Worm (Caenorhabditis elegans) whole organism, young adult: ENCODE data around the gene rde-11.

Source experiments
- B0019.2 ChIP-seq: fragments of 200-800 bp; sonication (Bioruptor generic); conservative IDR thresholded peaks from 2 replicates; pipeline ENCODE4 v1.3.6; 2022; ENCODE audit warnings: missing genetic modification reagents, missing genetic modification characterization, missing compliant biosample characterization
- B0261.1 ChIP-seq: sonication (generic microtip); optimal IDR thresholded peaks from 2 replicates; lab custom pipeline; 2016; ENCODE audit warnings: mild to moderate bottlenecking, missing genetic modification characterization, moderate library complexity, missing compliant biosample characterization
- B0336.3 ChIP-seq: fragments of 200-800 bp; sonication (Bioruptor generic); IDR thresholded peaks from 2 replicates; pipeline ENCODE4 v1.3.6; 2022; ENCODE audit warnings: missing genetic modification characterization, missing compliant biosample characterization
- C17E4.6 ChIP-seq: fragments of 200-800 bp; sonication (Bioruptor generic); IDR thresholded peaks from 2 replicates; pipeline ENCODE4 v1.3.6; 2022; ENCODE audit warnings: missing genetic modification reagents, missing genetic modification characterization, missing compliant biosample characterization
- F10E7.11 ChIP-seq: sonication (generic microtip); optimal IDR thresholded peaks from 2 replicates; lab custom pipeline; 2017; ENCODE audit warnings: mild to moderate bottlenecking, missing genetic modification characterization, moderate library complexity, missing compliant biosample characterization
- F22D6.2 ChIP-seq: sonication (generic microtip); optimal IDR thresholded peaks from 2 replicates; lab custom pipeline; 2016; ENCODE audit warnings: mild to moderate bottlenecking, missing genetic modification characterization, missing compliant biosample characterization
- F49E8.2 ChIP-seq: sonication (generic microtip); optimal IDR thresholded peaks from 3 replicates; lab custom pipeline; 2017; ENCODE audit warnings: missing genetic modification characterization, mild to moderate bottlenecking, missing compliant biosample characterization, antibody characterized with exemption, moderate library complexity; ENCODE audit not compliant: insufficient read depth
- F52B5.7 ChIP-seq: sonication (generic microtip); optimal IDR thresholded peaks from 2 replicates; lab custom pipeline; 2016; ENCODE audit warnings: mild to moderate bottlenecking, missing genetic modification characterization, missing compliant biosample characterization
- F55B11.4 ChIP-seq: sonication (generic microtip); optimal IDR thresholded peaks from 2 replicates; lab custom pipeline; 2016; ENCODE audit warnings: missing compliant biosample characterization, missing genetic modification characterization, borderline replicate concordance; ENCODE audit not compliant: insufficient read depth
- K12H6.12 ChIP-seq: fragments of 200-800 bp; sonication (Bioruptor generic); optimal IDR thresholded peaks from 2 replicates; lab custom pipeline; 2018; ENCODE audit warnings: mild to moderate bottlenecking, missing genetic modification characterization, missing compliant biosample characterization
- T26A5.8 ChIP-seq: sonication (generic microtip); optimal IDR thresholded peaks from 2 replicates; lab custom pipeline; 2016; ENCODE audit warnings: missing genetic modification characterization, missing compliant biosample characterization
- Y95B8A.8 ChIP-seq: fragments of 200-800 bp; sonication (Bioruptor generic); IDR thresholded peaks from 2 replicates; pipeline ENCODE4 v1.3.6; 2022; ENCODE audit warnings: missing genetic modification reagents, missing genetic modification characterization, missing compliant biosample characterization
- aptf-3 ChIP-seq: fragments of 200-800 bp; sonication (Bioruptor generic); IDR thresholded peaks from 2 replicates; pipeline ENCODE4 v1.3.6; 2022; ENCODE audit warnings: missing genetic modification characterization, missing compliant biosample characterization
- bed-1 ChIP-seq: fragments of 200-800 bp; sonication (Bioruptor generic); IDR thresholded peaks from 2 replicates; pipeline ENCODE4 v1.3.6; 2022; ENCODE audit warnings: missing genetic modification reagents, missing genetic modification characterization, missing compliant biosample characterization
- cebp-1 ChIP-seq, 2 experiments: fragments of 200-800 bp in 1 of 2; sonication (Bioruptor generic) in 1 of 2; sonication (generic microtip) in 1 of 2; IDR thresholded peaks in 1 of 2; optimal IDR thresholded peaks in 1 of 2; 2 replicates each; pipeline versions ENCODE4 v1.3.6 to Lab custom; 2017 to 2022; ENCODE audit warnings: missing compliant biosample characterization in 2 of 2, missing genetic modification characterization in 2 of 2, mild to moderate bottlenecking in 1 of 2, missing genetic modification reagents in 1 of 2, moderate library complexity in 1 of 2
- cebp-2 ChIP-seq: fragments of 200-800 bp; sonication (Bioruptor generic); IDR thresholded peaks from 2 replicates; pipeline ENCODE4 v1.3.6; 2022; ENCODE audit warnings: missing genetic modification characterization, missing compliant biosample characterization
- ceh-100 ChIP-seq: fragments of 200-800 bp; sonication (Bioruptor generic); IDR thresholded peaks from 2 replicates; pipeline ENCODE4 v1.3.6; 2022; ENCODE audit warnings: missing genetic modification reagents, missing genetic modification characterization, missing compliant biosample characterization
- ceh-58 ChIP-seq: fragments of 200-800 bp; sonication (Bioruptor generic); IDR thresholded peaks from 2 replicates; pipeline ENCODE4 v1.3.6; 2022; ENCODE audit warnings: missing genetic modification characterization, missing compliant biosample characterization
- ceh-91 ChIP-seq: fragments of 200-800 bp; sonication (Bioruptor generic); IDR thresholded peaks from 2 replicates; pipeline ENCODE4 v1.3.6; 2022; ENCODE audit warnings: missing genetic modification reagents, missing genetic modification characterization, missing compliant biosample characterization
- die-1 ChIP-seq: sonication (generic microtip); optimal IDR thresholded peaks from 2 replicates; lab custom pipeline; 2016; ENCODE audit warnings: missing genotype, mild to moderate bottlenecking, missing genetic modification characterization, missing compliant biosample characterization
- hmg-1.2 ChIP-seq: fragments of 200-800 bp; sonication (Bioruptor generic); IDR thresholded peaks from 2 replicates; pipeline ENCODE4 v1.3.6; 2022; ENCODE audit warnings: missing genetic modification reagents, missing genetic modification characterization, missing compliant biosample characterization
- hmg-20 ChIP-seq: fragments of 200-800 bp; sonication (Bioruptor generic); IDR thresholded peaks from 2 replicates; pipeline ENCODE4 v1.3.6; 2022; ENCODE audit warnings: missing genetic modification reagents, missing genetic modification characterization, missing compliant biosample characterization
- hsf-1 ChIP-seq: fragments of 200-800 bp; sonication (Bioruptor generic); IDR thresholded peaks from 2 replicates; pipeline ENCODE4 v1.3.6; 2022; ENCODE audit warnings: missing genetic modification reagents, missing genetic modification characterization, missing compliant biosample characterization
- lag-1 ChIP-seq: fragments of 200-800 bp; sonication (Bioruptor generic); IDR thresholded peaks from 2 replicates; pipeline ENCODE4 v1.3.6; 2022; ENCODE audit warnings: missing genetic modification reagents, missing genetic modification characterization, missing compliant biosample characterization
- let-526 ChIP-seq: fragments of 200-800 bp; sonication (Bioruptor generic); IDR thresholded peaks from 2 replicates; pipeline ENCODE4 v1.3.6; 2022; ENCODE audit warnings: missing genetic modification reagents, missing genetic modification characterization, missing compliant biosample characterization
- lin-26 ChIP-seq: fragments of 200-800 bp; sonication (Bioruptor generic); IDR thresholded peaks from 2 replicates; pipeline ENCODE4 v1.3.6; 2022; ENCODE audit warnings: missing genetic modification reagents, missing genetic modification characterization, missing compliant biosample characterization
- lin-54 ChIP-seq: fragments of 200-800 bp; sonication (Bioruptor generic); optimal IDR thresholded peaks from 2 replicates; lab custom pipeline; 2018; ENCODE audit warnings: mild to moderate bottlenecking, missing genetic modification characterization, missing compliant biosample characterization
- lsl-1 ChIP-seq: fragments of 200-800 bp; sonication (Bioruptor generic); optimal IDR thresholded peaks from 2 replicates; lab custom pipeline; 2018; ENCODE audit warnings: mild to moderate bottlenecking, missing genetic modification characterization, moderate library complexity, missing compliant biosample characterization
- lsy-27 ChIP-seq: sonication (generic microtip); optimal IDR thresholded peaks from 2 replicates; lab custom pipeline; 2017; ENCODE audit warnings: missing genetic modification characterization, mild to moderate bottlenecking, missing compliant biosample characterization, antibody characterized with exemption, missing genotype, borderline replicate concordance; ENCODE audit not compliant: insufficient read depth
- madf-8 ChIP-seq: fragments of 200-800 bp; sonication (Bioruptor generic); conservative IDR thresholded peaks from 2 replicates; pipeline ENCODE4 v1.3.6; 2022; ENCODE audit warnings: missing genetic modification reagents, missing genetic modification characterization, missing compliant biosample characterization
- mes-4 ChIP-seq: sonication (generic microtip); optimal IDR thresholded peaks from 2 replicates; lab custom pipeline; 2016; ENCODE audit warnings: missing genotype, missing genetic modification characterization, missing compliant biosample characterization
- mxl-1 ChIP-seq: sonication (generic microtip); optimal IDR thresholded peaks from 2 replicates; lab custom pipeline; 2016; ENCODE audit warnings: missing genetic modification characterization, missing compliant biosample characterization
- nfya-1 ChIP-seq: sonication (generic microtip); optimal IDR thresholded peaks from 2 replicates; lab custom pipeline; 2017; ENCODE audit warnings: antibody characterized with exemption, missing compliant biosample characterization, missing genetic modification characterization, borderline replicate concordance; ENCODE audit not compliant: insufficient read depth
- nfyb-1 ChIP-seq: fragments of 200-800 bp; sonication (Bioruptor generic); IDR thresholded peaks from 2 replicates; pipeline ENCODE4 v1.3.6; 2022; ENCODE audit warnings: missing genetic modification reagents, missing genetic modification characterization, missing compliant biosample characterization
- nhr-179 ChIP-seq: sonication (generic microtip); optimal IDR thresholded peaks from 2 replicates; lab custom pipeline; 2016; ENCODE audit warnings: mild to moderate bottlenecking, missing genetic modification characterization, missing compliant biosample characterization
- nhr-80 ChIP-seq: sonication (generic microtip); optimal IDR thresholded peaks from 2 replicates; lab custom pipeline; 2016; ENCODE audit warnings: missing genetic modification characterization, missing compliant biosample characterization
- nhr-90 ChIP-seq: sonication (generic microtip); optimal IDR thresholded peaks from 2 replicates; lab custom pipeline; 2016; ENCODE audit warnings: missing genotype, mild to moderate bottlenecking, missing genetic modification characterization, missing compliant biosample characterization
- pbrm-1 ChIP-seq: fragments of 200-800 bp; sonication (Bioruptor generic); IDR thresholded peaks from 2 replicates; pipeline ENCODE4 v1.3.6; 2022; ENCODE audit warnings: missing genetic modification reagents, missing genetic modification characterization, missing compliant biosample characterization
- snpc-1.1 ChIP-seq: sonication (generic microtip); optimal IDR thresholded peaks from 2 replicates; lab custom pipeline; 2017; ENCODE audit warnings: missing genetic modification characterization, mild to moderate bottlenecking, missing compliant biosample characterization, antibody characterized with exemption, moderate library complexity, missing genotype, missing genetic modification reagents; ENCODE audit not compliant: insufficient read depth
- snpc-1.3 ChIP-seq: sonication (generic microtip); optimal IDR thresholded peaks from 2 replicates; lab custom pipeline; 2017; ENCODE audit warnings: missing genetic modification characterization, mild to moderate bottlenecking, missing compliant biosample characterization, antibody characterized with exemption, moderate library complexity, missing genotype, missing genetic modification reagents; ENCODE audit not compliant: insufficient read depth
- snpc-4 ChIP-seq, 5 experiments: fragments of 150-350 bp in 1 of 5; sonication (generic microtip) in 4 of 5; optimal IDR thresholded peaks; 2 replicates each; lab custom pipeline; 2014 to 2018; ENCODE audit warnings: missing genetic modification characterization in 5 of 5, missing biosample characterization in 3 of 5, antibody characterized with exemption in 2 of 5, mild to moderate bottlenecking in 2 of 5, missing compliant biosample characterization in 2 of 5, missing genotype in 2 of 5, moderate library complexity in 2 of 5, missing genetic modification reagents in 1 of 5
- tbp1 ChIP-seq: fragments of 200-800 bp; sonication (Bioruptor generic); optimal IDR thresholded peaks from 2 replicates; lab custom pipeline; 2018; ENCODE audit warnings: mild to moderate bottlenecking, missing genetic modification characterization, missing compliant biosample characterization
- tlf-1 ChIP-seq: fragments of 200-800 bp; sonication (Bioruptor generic); optimal IDR thresholded peaks from 2 replicates; lab custom pipeline; 2018; ENCODE audit warnings: mild to moderate bottlenecking, missing genetic modification characterization, missing compliant biosample characterization
- unc-130 ChIP-seq: sonication (generic microtip); optimal IDR thresholded peaks from 2 replicates; lab custom pipeline; 2016; ENCODE audit warnings: missing genetic modification reagents, missing genetic modification characterization, missing compliant biosample characterization
- zim-3 ChIP-seq: sonication (generic microtip); optimal IDR thresholded peaks from 2 replicates; lab custom pipeline; 2017; ENCODE audit warnings: mild to moderate bottlenecking, missing genetic modification characterization, moderate library complexity, missing compliant biosample characterization
- ztf-18 ChIP-seq: sonication (generic microtip); optimal IDR thresholded peaks from 2 replicates; lab custom pipeline; 2016; ENCODE audit warnings: missing genotype, mild to moderate bottlenecking, missing genetic modification characterization, missing compliant biosample characterization
- ztf-26 ChIP-seq: sonication (generic microtip); optimal IDR thresholded peaks from 2 replicates; lab custom pipeline; 2017; ENCODE audit warnings: missing genetic modification characterization, missing compliant biosample characterization

The rde-11 gene

DNA sequence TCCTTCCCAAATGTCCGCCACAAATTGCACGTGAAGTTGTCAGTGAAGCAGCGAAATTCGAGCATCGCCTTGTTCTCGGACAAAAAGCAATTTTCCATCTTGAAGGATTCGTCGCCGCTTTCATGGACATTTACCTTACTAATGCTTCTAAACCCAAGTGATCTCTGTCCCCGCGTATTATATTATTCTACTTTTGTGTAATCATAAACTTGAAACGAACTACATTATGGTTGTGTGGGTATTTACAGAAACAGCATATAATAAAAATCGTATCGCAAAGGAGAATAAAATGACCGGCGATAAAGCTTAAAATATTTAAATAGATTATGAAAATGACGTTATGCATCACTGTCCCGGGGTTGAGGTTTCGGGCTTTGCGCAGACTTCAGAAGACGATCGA, 8.2 kb upstream of the rde-11 start (continued):
- TF ChIP-seq nhr-179 (tag; lab: Kevin White, UChicago) (no peak), B0336.3 (GFP tag; lab: Robert Waterston, UW) (peak; percentile 63), cebp-2 (no peak), hsf-1 (GFP tag; lab: Robert Waterston, UW) (peak; percentile 66; the same call in 1 of the 2 replicates), F55B11.4 (no peak), F49E8.2 (tag; lab: Kevin White, UChicago) (peak; percentile 86), pbrm-1 (no peak), let-526 (GFP tag; lab: Robert Waterston, UW) (no peak), hmg-1.2 (GFP tag; lab: Robert Waterston, UW) (peak; percentile 41), tlf-1 (GFP tag; lab: Kevin White, UChicago) (no peak), C17E4.6 (GFP tag; lab: Robert Waterston, UW) (no peak), K12H6.12 (tag; lab: Kevin White, UChicago) (no peak), nfya-1 (tag; lab: Kevin White, UChicago) (no peak), cebp-1 (GFP tag; IDR thresholded peaks at IDR 0.05; lab: Robert Waterston, UW) (no peak), cebp-1 (tag; optimal IDR thresholded peaks at IDR 0.05; lab: Kevin White, UChicago) (peak; percentile 34), aptf-3 (GFP tag; lab: Robert Waterston, UW) (no peak), lin-26 (GFP tag; lab: Robert Waterston, UW) (peak; percentile 68; the same call in 1 of the 2 replicates), nhr-80 (tag; lab: Kevin White, UChicago) (no peak), ztf-18 (tag; lab: Kevin White, UChicago) (no peak), lsl-1 (GFP tag; lab: Kevin White, UChicago) (peak; percentile 27), ztf-26 (tag; lab: Kevin White, UChicago) (no peak), ceh-58 (GFP tag; lab: Robert Waterston, UW) (no peak), snpc-1.3 (tag; lab: Kevin White, UChicago) (peak; percentile 18), hmg-20 (GFP tag; lab: Robert Waterston, UW) (no peak), bed-1 (GFP tag; lab: Robert Waterston, UW) (no peak), lsy-27 (no peak), mes-4 (tag; lab: Kevin White, UChicago) (no peak), tbp1 (GFP tag; lab: Kevin White, UChicago) (no peak), ceh-100 (GFP tag; lab: Robert Waterston, UW) (no peak), F52B5.7 (tag; lab: Kevin White, UChicago) (no peak), lin-54 (peak; percentile 8), zim-3 (no peak), die-1 (tag; lab: Kevin White, UChicago) (no peak), ceh-91 (GFP tag; lab: Robert Waterston, UW) (0 out of 2 replicates have a peak, but pooled peaks have one; percentile 8), F22D6.2 (tag; lab: Kevin White, UChicago) (no peak), lag-1 (no peak), B0261.1 (tag; lab: Kevin White, UChicago) (no peak), Y95B8A.8 (0 out of 2 replicates have a peak, but pooled peaks have one; percentile 13), mxl-1 (peak; percentile 39), nfyb-1 (0 out of 2 replicates have a peak, but pooled peaks have one; percentile 7), snpc-1.1 (no peak), F10E7.11 (tag; lab: Kevin White, UChicago) (no peak), madf-8 (GFP tag; lab: Robert Waterston, UW) (no peak), T26A5.8 (tag; lab: Kevin White, UChicago) (peak; percentile 1), nhr-90 (tag; lab: Kevin White, UChicago) (peak; percentile 4), B0019.2 (GFP tag; lab: Robert Waterston, UW) (no peak), unc-130 (no peak), snpc-4 (GFP tag; optimal IDR thresholded peaks at IDR 0.05; lab: Kevin White, UChicago) (no peak), snpc-4 (tag; optimal IDR thresholded peaks at IDR 0.05; lab: Kevin White, UChicago) (peak in 2 of 4 experiments; percentile 47 to 53)
